Fruit fly (Drosophila melanogaster): ENCODE measurements around the gene Pgls.

DNA sequence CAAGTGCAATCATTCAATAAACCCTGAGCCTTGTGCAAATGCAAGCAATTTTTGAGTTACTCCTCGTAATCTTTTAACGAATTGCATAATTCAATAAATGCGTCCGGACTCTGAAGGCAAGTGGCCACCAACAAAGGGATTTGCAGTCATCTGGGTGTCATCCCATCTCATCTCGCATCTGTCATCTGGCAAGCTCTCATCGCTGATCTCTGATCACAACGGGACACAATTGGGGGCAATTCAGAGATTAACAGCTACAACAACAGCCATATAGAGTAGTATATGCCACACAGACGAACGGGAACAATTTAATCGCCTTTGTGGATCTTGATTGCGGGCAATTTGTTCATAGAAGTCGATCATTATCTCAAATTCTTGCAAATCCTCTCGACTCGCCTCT, 36.5 kb downstream of the Pgls start:
- TF ChIP-seq pan (optimal IDR thresholded peaks at IDR 0.05) (no peak), CG8478 (optimal IDR thresholded peaks at IDR 0.05) (no peak), EcR (GFP tag; optimal IDR thresholded peaks at IDR 0.05) (no peak), usp (GFP tag; optimal IDR thresholded peaks at IDR 0.05) (no peak), Dll (optimal IDR thresholded peaks at IDR 0.05) (no peak), psq (optimal IDR thresholded peaks at IDR 0.05) (no peak)
